Worm (Caenorhabditis elegans) whole organism, young adult: Measurements from ENCODE around the gene str-240.

Source experiments
- F33H1.4 ChIP-seq: fragments of 200-800 bp; sonication (Bioruptor generic); IDR thresholded peaks from 2 replicates; pipeline ENCODE4 v1.3.6; 2022; ENCODE audit warnings: missing genetic modification reagents, missing genetic modification characterization, missing compliant biosample characterization
- F55B11.4 ChIP-seq: sonication (generic microtip); optimal IDR thresholded peaks from 2 replicates; lab custom pipeline; 2016; ENCODE audit warnings: missing compliant biosample characterization, missing genetic modification characterization, borderline replicate concordance; ENCODE audit not compliant: insufficient read depth
- K12H6.12 ChIP-seq: fragments of 200-800 bp; sonication (Bioruptor generic); optimal IDR thresholded peaks from 2 replicates; lab custom pipeline; 2018; ENCODE audit warnings: mild to moderate bottlenecking, missing genetic modification characterization, missing compliant biosample characterization
- attf-5 ChIP-seq: fragments of 200-800 bp; sonication (Bioruptor generic); optimal IDR thresholded peaks from 2 replicates; lab custom pipeline; 2018; ENCODE audit warnings: mild to moderate bottlenecking, missing genetic modification characterization, missing compliant biosample characterization
- cebp-1 ChIP-seq, 2 experiments: fragments of 200-800 bp in 1 of 2; sonication (Bioruptor generic) in 1 of 2; sonication (generic microtip) in 1 of 2; IDR thresholded peaks in 1 of 2; optimal IDR thresholded peaks in 1 of 2; 2 replicates each; pipeline versions ENCODE4 v1.3.6 to Lab custom; 2017 to 2022; ENCODE audit warnings: missing compliant biosample characterization in 2 of 2, missing genetic modification characterization in 2 of 2, mild to moderate bottlenecking in 1 of 2, missing genetic modification reagents in 1 of 2, moderate library complexity in 1 of 2
- dpl-1 ChIP-seq: fragments of 150-350 bp; optimal IDR thresholded peaks from 2 replicates; lab custom pipeline; 2014; ENCODE audit warnings: missing biosample characterization, missing genetic modification reagents, missing genetic modification characterization
- ekl-4 ChIP-seq: fragments of 200-800 bp; sonication (Bioruptor generic); IDR thresholded peaks from 2 replicates; pipeline ENCODE4 v1.3.6; 2022; ENCODE audit warnings: missing genetic modification reagents, missing genetic modification characterization, missing compliant biosample characterization
- him-1 ChIP-seq: sonication (generic microtip); optimal IDR thresholded peaks from 2 replicates; lab custom pipeline; 2016; ENCODE audit warnings: missing genotype, missing genetic modification reagents, missing genetic modification characterization, missing compliant biosample characterization
- hmg-1.2 ChIP-seq: fragments of 200-800 bp; sonication (Bioruptor generic); IDR thresholded peaks from 2 replicates; pipeline ENCODE4 v1.3.6; 2022; ENCODE audit warnings: missing genetic modification reagents, missing genetic modification characterization, missing compliant biosample characterization
- let-607 ChIP-seq, 2 experiments: fragments of 200-800 bp in 1 of 2; sonication (Bioruptor generic) in 1 of 2; sonication (generic microtip) in 1 of 2; optimal IDR thresholded peaks; 2 replicates each; lab custom pipeline; 2016 to 2018; ENCODE audit warnings: mild to moderate bottlenecking in 2 of 2, missing compliant biosample characterization in 2 of 2, missing genetic modification characterization in 2 of 2, moderate library complexity in 2 of 2, missing genotype in 1 of 2
- lin-40 ChIP-seq: sonication (generic microtip); optimal IDR thresholded peaks from 2 replicates; lab custom pipeline; 2016; ENCODE audit warnings: missing genetic modification characterization, mild to moderate bottlenecking, missing compliant biosample characterization, missing genotype, missing genetic modification reagents
- madf-3 ChIP-seq: fragments of 200-800 bp; sonication (Bioruptor generic); IDR thresholded peaks from 2 replicates; pipeline ENCODE4 v1.3.6; 2022; ENCODE audit warnings: missing genetic modification reagents, missing genetic modification characterization, missing compliant biosample characterization
- madf-6 ChIP-seq: fragments of 200-800 bp; sonication (Bioruptor generic); IDR thresholded peaks from 2 replicates; pipeline ENCODE4 v1.3.6; 2022; ENCODE audit warnings: missing genetic modification reagents, missing genetic modification characterization, missing compliant biosample characterization
- madf-8 ChIP-seq: fragments of 200-800 bp; sonication (Bioruptor generic); conservative IDR thresholded peaks from 2 replicates; pipeline ENCODE4 v1.3.6; 2022; ENCODE audit warnings: missing genetic modification reagents, missing genetic modification characterization, missing compliant biosample characterization
- snpc-1.3 ChIP-seq: sonication (generic microtip); optimal IDR thresholded peaks from 2 replicates; lab custom pipeline; 2017; ENCODE audit warnings: missing genetic modification characterization, mild to moderate bottlenecking, missing compliant biosample characterization, antibody characterized with exemption, moderate library complexity, missing genotype, missing genetic modification reagents; ENCODE audit not compliant: insufficient read depth
- snpc-4 ChIP-seq, 5 experiments: fragments of 150-350 bp in 1 of 5; sonication (generic microtip) in 4 of 5; optimal IDR thresholded peaks; 2 replicates each; lab custom pipeline; 2014 to 2018; ENCODE audit warnings: missing genetic modification characterization in 5 of 5, missing biosample characterization in 3 of 5, antibody characterized with exemption in 2 of 5, mild to moderate bottlenecking in 2 of 5, missing compliant biosample characterization in 2 of 5, missing genotype in 2 of 5, moderate library complexity in 2 of 5, missing genetic modification reagents in 1 of 5
- tbp1 ChIP-seq: fragments of 200-800 bp; sonication (Bioruptor generic); optimal IDR thresholded peaks from 2 replicates; lab custom pipeline; 2018; ENCODE audit warnings: mild to moderate bottlenecking, missing genetic modification characterization, missing compliant biosample characterization
- tlf-1 ChIP-seq: fragments of 200-800 bp; sonication (Bioruptor generic); optimal IDR thresholded peaks from 2 replicates; lab custom pipeline; 2018; ENCODE audit warnings: mild to moderate bottlenecking, missing genetic modification characterization, missing compliant biosample characterization
- zfh-2 ChIP-seq: fragments of 200-800 bp; sonication (Bioruptor generic); conservative IDR thresholded peaks from 2 replicates; pipeline ENCODE4 v1.3.6; 2022; ENCODE audit warnings: missing genetic modification reagents, missing genetic modification characterization, missing compliant biosample characterization

The str-240 gene

DNA sequence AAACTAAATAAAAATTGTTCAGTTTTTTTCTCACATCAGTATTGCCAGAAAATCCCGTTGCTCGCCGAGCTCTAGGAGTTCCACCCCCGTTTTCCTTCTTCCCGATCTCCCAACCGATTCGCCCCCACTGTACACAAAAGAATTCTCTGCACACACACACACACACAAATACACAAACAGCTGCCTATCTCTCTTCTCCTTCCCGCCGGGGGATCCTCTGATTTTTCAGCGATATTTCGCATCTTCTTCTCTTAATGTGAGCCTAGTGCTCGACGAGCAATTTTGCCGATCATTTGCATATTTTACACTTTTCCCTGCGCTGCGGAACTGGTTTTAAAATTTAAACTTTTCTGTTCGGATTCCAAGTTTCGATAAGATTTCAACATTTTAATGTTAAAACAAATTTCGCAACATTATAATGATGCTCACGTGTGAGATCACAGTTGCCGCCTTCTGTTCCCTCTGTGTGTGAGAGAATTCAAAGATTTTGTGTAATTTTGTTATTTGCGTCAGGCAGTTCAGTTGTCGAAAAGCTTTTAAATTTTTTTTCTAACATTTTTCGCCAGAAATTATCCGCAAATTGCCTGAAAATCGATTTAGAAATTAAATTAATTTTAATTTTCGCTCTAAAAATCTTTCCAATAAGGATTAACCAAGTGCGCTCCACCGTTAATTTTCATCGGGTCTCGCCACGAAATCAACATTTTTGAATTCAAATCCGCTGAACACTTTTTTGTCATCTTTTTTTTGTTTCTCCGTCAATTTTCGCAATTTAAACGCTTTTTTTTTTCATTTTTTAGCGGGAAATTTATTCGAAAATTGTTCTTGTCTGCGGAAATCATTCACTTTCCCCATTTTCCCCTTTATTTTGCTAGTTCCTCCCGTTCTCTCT, 50.4 kb downstream of the str-240 start (continued):
- TF ChIP-seq F33H1.4 (GFP tag; lab: Robert Waterston, UW) (peak; percentile 95), madf-3 (GFP tag; lab: Robert Waterston, UW) (no peak), him-1 (tag; lab: Kevin White, UChicago) (no peak), lin-40 (tag; lab: Kevin White, UChicago) (peak; percentile 67), snpc-4 (GFP tag; optimal IDR thresholded peaks at IDR 0.05; lab: Kevin White, UChicago) (peak; percentile 38), snpc-4 (tag; optimal IDR thresholded peaks at IDR 0.05; lab: Kevin White, UChicago) (peak in 2 of 4 experiments; percentile 31 to 52), snpc-1.3 (tag; lab: Kevin White, UChicago) (peak; percentile 38), tlf-1 (GFP tag; lab: Kevin White, UChicago) (peak; percentile 11), attf-5 (GFP tag; lab: Kevin White, UChicago) (peak; percentile 70), zfh-2 (GFP tag; lab: Robert Waterston, UW) (peak; percentile 38; the same call in 1 of the 2 replicates), K12H6.12 (tag; lab: Kevin White, UChicago) (no peak), hmg-1.2 (GFP tag; lab: Robert Waterston, UW) (0 out of 2 replicates have a peak, but pooled peaks have one; percentile 11), ekl-4 (GFP tag; lab: Robert Waterston, UW) (no peak), madf-6 (GFP tag; lab: Robert Waterston, UW) (peak; percentile 75), madf-8 (GFP tag; lab: Robert Waterston, UW) (peak; percentile 70), dpl-1 (GFP tag; lab: Kevin White, UChicago) (peak; percentile 64), tbp1 (GFP tag; lab: Kevin White, UChicago) (peak; percentile 49), let-607 (tag; optimal IDR thresholded peaks at IDR 0.05; lab: Kevin White, UChicago) (peak in 1 of 2 experiments; percentile 19), cebp-1 (GFP tag; IDR thresholded peaks at IDR 0.05; lab: Robert Waterston, UW) (peak; percentile 27; the same call in 1 of the 2 replicates), cebp-1 (tag; optimal IDR thresholded peaks at IDR 0.05; lab: Kevin White, UChicago) (peak; percentile 92), F55B11.4 (tag; lab: Kevin White, UChicago) (no peak)
